Worm (Caenorhabditis elegans) whole organism, L2 larva: ENCODE measurements around the gene srg-13.

Experiments
- egl-27 ChIP-seq: sonication (generic microtip); optimal IDR thresholded peaks from 3 replicates; lab custom pipeline; 2017; ENCODE audit warnings: missing biosample characterization, missing genetic modification reagents, missing genetic modification characterization
- skn-1 ChIP-seq: sonication (generic microtip); optimal IDR thresholded peaks from 2 replicates; lab custom pipeline; 2017; ENCODE audit warnings: missing biosample characterization, missing genetic modification characterization

- TF ChIP-seq skn-1 (tag; lab: Kevin White, UChicago) = no peak
- TF ChIP-seq egl-27 (tag; lab: Kevin White, UChicago) = no peak
Observed at ce11 chrIII:4626148-4626922, 45.7 kb upstream of the srg-13 start.
